Worm (Caenorhabditis elegans) whole organism, young adult: ENCODE measurements around the gene Y54G2A.15.

Experiments
- B0336.3 ChIP-seq: fragments of 200-800 bp; sonication (Bioruptor generic); IDR thresholded peaks from 2 replicates; pipeline ENCODE4 v1.3.6; 2022; ENCODE audit warnings: missing genetic modification characterization, missing compliant biosample characterization
- D2030.7 ChIP-seq: fragments of 200-800 bp; sonication (Bioruptor generic); IDR thresholded peaks from 2 replicates; pipeline ENCODE4 v1.3.6; 2022; ENCODE audit warnings: missing genetic modification reagents, missing genetic modification characterization, missing compliant biosample characterization
- F33H1.4 ChIP-seq: fragments of 200-800 bp; sonication (Bioruptor generic); IDR thresholded peaks from 2 replicates; pipeline ENCODE4 v1.3.6; 2022; ENCODE audit warnings: missing genetic modification reagents, missing genetic modification characterization, missing compliant biosample characterization
- F52B5.7 ChIP-seq: sonication (generic microtip); optimal IDR thresholded peaks from 2 replicates; lab custom pipeline; 2016; ENCODE audit warnings: mild to moderate bottlenecking, missing genetic modification characterization, missing compliant biosample characterization
- F55B11.4 ChIP-seq: sonication (generic microtip); optimal IDR thresholded peaks from 2 replicates; lab custom pipeline; 2016; ENCODE audit warnings: missing compliant biosample characterization, missing genetic modification characterization, borderline replicate concordance; ENCODE audit not compliant: insufficient read depth
- K11D2.4 ChIP-seq: fragments of 200-800 bp; sonication (Bioruptor generic); IDR thresholded peaks from 2 replicates; pipeline ENCODE4 v1.3.6; 2022; ENCODE audit warnings: missing genetic modification reagents, missing genetic modification characterization, missing compliant biosample characterization
- Y53F4B.3 ChIP-seq: fragments of 200-800 bp; sonication (Bioruptor generic); IDR thresholded peaks from 2 replicates; pipeline ENCODE4 v1.3.6; 2022; ENCODE audit warnings: missing genetic modification reagents, missing genetic modification characterization, missing compliant biosample characterization
- Y79H2A.3 ChIP-seq: fragments of 200-800 bp; sonication (Bioruptor generic); conservative IDR thresholded peaks from 2 replicates; pipeline ENCODE4 v1.3.6; 2022; ENCODE audit warnings: missing genetic modification reagents, missing genetic modification characterization, missing compliant biosample characterization
- akir-1 ChIP-seq: fragments of 200-800 bp; sonication (Bioruptor generic); optimal IDR thresholded peaks from 2 replicates; lab custom pipeline; 2018; ENCODE audit warnings: mild to moderate bottlenecking, missing genetic modification characterization, moderate library complexity, missing compliant biosample characterization
- attf-3 ChIP-seq: fragments of 200-800 bp; sonication (Bioruptor generic); conservative IDR thresholded peaks from 2 replicates; pipeline ENCODE4 v1.3.6; 2022; ENCODE audit warnings: missing genetic modification reagents, missing genetic modification characterization, missing compliant biosample characterization
- ceh-79 ChIP-seq: sonication (generic microtip); optimal IDR thresholded peaks from 2 replicates; lab custom pipeline; 2017; ENCODE audit warnings: mild to moderate bottlenecking, missing genetic modification characterization, missing compliant biosample characterization
- ceh-91 ChIP-seq: fragments of 200-800 bp; sonication (Bioruptor generic); IDR thresholded peaks from 2 replicates; pipeline ENCODE4 v1.3.6; 2022; ENCODE audit warnings: missing genetic modification reagents, missing genetic modification characterization, missing compliant biosample characterization
- die-1 ChIP-seq: sonication (generic microtip); optimal IDR thresholded peaks from 2 replicates; lab custom pipeline; 2016; ENCODE audit warnings: missing genotype, mild to moderate bottlenecking, missing genetic modification characterization, missing compliant biosample characterization
- dpff-1 ChIP-seq: sonication (generic microtip); optimal IDR thresholded peaks from 2 replicates; lab custom pipeline; 2017; ENCODE audit warnings: mild to moderate bottlenecking, missing genetic modification characterization, missing compliant biosample characterization
- him-1 ChIP-seq: sonication (generic microtip); optimal IDR thresholded peaks from 2 replicates; lab custom pipeline; 2016; ENCODE audit warnings: missing genotype, missing genetic modification reagents, missing genetic modification characterization, missing compliant biosample characterization
- hmg-20 ChIP-seq: fragments of 200-800 bp; sonication (Bioruptor generic); IDR thresholded peaks from 2 replicates; pipeline ENCODE4 v1.3.6; 2022; ENCODE audit warnings: missing genetic modification reagents, missing genetic modification characterization, missing compliant biosample characterization
- let-526 ChIP-seq: fragments of 200-800 bp; sonication (Bioruptor generic); IDR thresholded peaks from 2 replicates; pipeline ENCODE4 v1.3.6; 2022; ENCODE audit warnings: missing genetic modification reagents, missing genetic modification characterization, missing compliant biosample characterization
- let-607 ChIP-seq, 2 experiments: fragments of 200-800 bp in 1 of 2; sonication (Bioruptor generic) in 1 of 2; sonication (generic microtip) in 1 of 2; optimal IDR thresholded peaks; 2 replicates each; lab custom pipeline; 2016 to 2018; ENCODE audit warnings: mild to moderate bottlenecking in 2 of 2, missing compliant biosample characterization in 2 of 2, missing genetic modification characterization in 2 of 2, moderate library complexity in 2 of 2, missing genotype in 1 of 2
- lin-54 ChIP-seq: fragments of 200-800 bp; sonication (Bioruptor generic); optimal IDR thresholded peaks from 2 replicates; lab custom pipeline; 2018; ENCODE audit warnings: mild to moderate bottlenecking, missing genetic modification characterization, missing compliant biosample characterization
- madf-10 ChIP-seq: sonication (generic microtip); optimal IDR thresholded peaks from 2 replicates; lab custom pipeline; 2016; ENCODE audit warnings: mild to moderate bottlenecking, missing genetic modification characterization, missing compliant biosample characterization
- madf-8 ChIP-seq: fragments of 200-800 bp; sonication (Bioruptor generic); conservative IDR thresholded peaks from 2 replicates; pipeline ENCODE4 v1.3.6; 2022; ENCODE audit warnings: missing genetic modification reagents, missing genetic modification characterization, missing compliant biosample characterization
- nhr-120 ChIP-seq: fragments of 200-800 bp; sonication (Bioruptor generic); IDR thresholded peaks from 2 replicates; pipeline ENCODE4 v1.3.6; 2022; ENCODE audit warnings: missing genetic modification characterization, missing compliant biosample characterization
- nhr-80 ChIP-seq: sonication (generic microtip); optimal IDR thresholded peaks from 2 replicates; lab custom pipeline; 2016; ENCODE audit warnings: missing genetic modification characterization, missing compliant biosample characterization
- repo-1 ChIP-seq: sonication (generic microtip); optimal IDR thresholded peaks from 2 replicates; lab custom pipeline; 2017; ENCODE audit warnings: mild to moderate bottlenecking, missing genetic modification characterization, missing compliant biosample characterization
- rpc-1 ChIP-seq, 2 experiments: fragments of 150-350 bp in 1 of 2; sonication (generic microtip) in 1 of 2; optimal IDR thresholded peaks; 2 replicates each; lab custom pipeline; 2014 to 2018; ENCODE audit warnings: missing biosample characterization in 1 of 2, missing genetic modification characterization in 1 of 2, missing genetic modification reagents in 1 of 2, missing genotype in 1 of 2
- snpc-3.4 ChIP-seq: sonication (generic microtip); optimal IDR thresholded peaks from 2 replicates; lab custom pipeline; 2017; ENCODE audit warnings: missing genetic modification characterization, mild to moderate bottlenecking, missing compliant biosample characterization, antibody characterized with exemption, moderate library complexity, missing genotype, missing genetic modification reagents
- snpc-4 ChIP-seq, 5 experiments: fragments of 150-350 bp in 1 of 5; sonication (generic microtip) in 4 of 5; optimal IDR thresholded peaks; 2 replicates each; lab custom pipeline; 2014 to 2018; ENCODE audit warnings: missing genetic modification characterization in 5 of 5, missing biosample characterization in 3 of 5, antibody characterized with exemption in 2 of 5, mild to moderate bottlenecking in 2 of 5, missing compliant biosample characterization in 2 of 5, missing genotype in 2 of 5, moderate library complexity in 2 of 5, missing genetic modification reagents in 1 of 5
- sptf-2 ChIP-seq: fragments of 200-800 bp; sonication (Bioruptor generic); optimal IDR thresholded peaks from 2 replicates; lab custom pipeline; 2018; ENCODE audit warnings: mild to moderate bottlenecking, missing genetic modification characterization, missing compliant biosample characterization
- tbp1 ChIP-seq: fragments of 200-800 bp; sonication (Bioruptor generic); optimal IDR thresholded peaks from 2 replicates; lab custom pipeline; 2018; ENCODE audit warnings: mild to moderate bottlenecking, missing genetic modification characterization, missing compliant biosample characterization
- ztf-25 ChIP-seq: fragments of 200-800 bp; sonication (Bioruptor generic); IDR thresholded peaks from 2 replicates; pipeline ENCODE4 v1.3.6; 2022; ENCODE audit warnings: missing genetic modification reagents, missing genetic modification characterization, missing compliant biosample characterization
- ztf-3 ChIP-seq: fragments of 200-800 bp; sonication (Bioruptor generic); optimal IDR thresholded peaks from 2 replicates; lab custom pipeline; 2018; ENCODE audit warnings: mild to moderate bottlenecking, missing genetic modification characterization, missing compliant biosample characterization
- ztf-6 ChIP-seq: fragments of 200-800 bp; sonication (Bioruptor generic); IDR thresholded peaks from 2 replicates; pipeline ENCODE4 v1.3.6; 2022; ENCODE audit warnings: missing genetic modification reagents, missing genetic modification characterization, missing compliant biosample characterization

Gene Y54G2A.15

DNA sequence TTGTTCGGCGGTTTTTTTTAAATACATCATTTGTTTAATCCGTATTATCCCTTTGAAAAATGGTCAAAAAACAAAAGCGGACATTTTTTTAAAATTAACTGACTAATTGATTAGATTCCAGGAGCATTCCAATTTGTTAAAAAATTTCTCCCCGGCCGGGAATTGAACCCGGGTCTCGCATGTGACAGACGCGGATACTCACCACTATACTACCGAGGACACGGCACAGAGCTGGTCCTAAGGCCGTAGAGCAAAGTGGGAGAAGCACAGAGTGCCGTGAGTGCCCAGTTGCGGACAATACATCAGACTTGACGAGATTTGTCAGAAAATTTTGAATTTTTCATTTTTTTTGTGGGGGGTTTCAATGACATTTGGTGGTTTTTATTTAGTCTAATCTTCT lies 42.8 kb downstream of the Y54G2A.15 start (continued):
- peak in 1 of 2 experiments; percentile 29 for TF ChIP-seq let-607 (tag; optimal IDR thresholded peaks at IDR 0.05; lab: Kevin White, UChicago)
- TF ChIP-seq tbp1 (GFP tag; lab: Kevin White, UChicago) = peak; percentile 94
- TF ChIP-seq K11D2.4 (GFP tag; lab: Robert Waterston, UW) = 0 out of 2 replicates have a peak, but pooled peaks have one; percentile 28
- TF ChIP-seq him-1 (tag; lab: Kevin White, UChicago) = peak; percentile 46
- peak; percentile 17 for TF ChIP-seq F52B5.7
- TF ChIP-seq akir-1 (GFP tag; lab: Kevin White, UChicago) = no peak
- no peak for TF ChIP-seq madf-10
- peak; percentile 77 for TF ChIP-seq D2030.7 (GFP tag; lab: Robert Waterston, UW)
- no peak for TF ChIP-seq ceh-79 (tag; lab: Kevin White, UChicago)
- TF ChIP-seq snpc-3.4 = peak; percentile 80

DNA sequence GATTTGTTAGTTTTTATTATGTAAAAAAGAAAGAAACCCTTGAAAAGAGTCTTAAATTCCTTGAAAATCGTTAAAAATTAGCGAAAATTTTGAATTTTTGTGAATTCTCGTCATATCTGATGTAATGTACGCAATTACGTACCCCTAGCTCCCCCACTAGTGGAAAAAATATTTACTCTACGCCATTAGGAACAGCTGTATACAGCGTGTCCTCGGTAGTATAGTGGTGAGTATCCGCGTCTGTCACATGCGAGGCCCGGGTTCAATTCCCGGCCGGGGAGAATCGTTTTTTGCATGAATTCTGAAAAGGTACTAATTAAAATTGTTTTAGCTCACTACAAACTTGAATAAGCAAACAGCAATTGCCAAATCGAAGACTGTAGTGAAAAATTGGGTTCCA lies 43.9 kb downstream of the Y54G2A.15 start:
- TF ChIP-seq nhr-120 (no peak), rpc-1 (optimal IDR thresholded peaks at IDR 0.05; lab: Kevin White, UChicago) (peak; percentile 22), rpc-1 (tag; optimal IDR thresholded peaks at IDR 0.05; lab: Kevin White, UChicago) (peak; percentile 60), B0336.3 (GFP tag; lab: Robert Waterston, UW) (no peak), die-1 (tag; lab: Kevin White, UChicago) (no peak), ztf-25 (GFP tag; lab: Robert Waterston, UW) (0 out of 2 replicates have a peak, but pooled peaks have one; percentile 19), repo-1 (tag; lab: Kevin White, UChicago) (no peak), tbp1 (GFP tag; lab: Kevin White, UChicago) (peak; percentile 79)

DNA sequence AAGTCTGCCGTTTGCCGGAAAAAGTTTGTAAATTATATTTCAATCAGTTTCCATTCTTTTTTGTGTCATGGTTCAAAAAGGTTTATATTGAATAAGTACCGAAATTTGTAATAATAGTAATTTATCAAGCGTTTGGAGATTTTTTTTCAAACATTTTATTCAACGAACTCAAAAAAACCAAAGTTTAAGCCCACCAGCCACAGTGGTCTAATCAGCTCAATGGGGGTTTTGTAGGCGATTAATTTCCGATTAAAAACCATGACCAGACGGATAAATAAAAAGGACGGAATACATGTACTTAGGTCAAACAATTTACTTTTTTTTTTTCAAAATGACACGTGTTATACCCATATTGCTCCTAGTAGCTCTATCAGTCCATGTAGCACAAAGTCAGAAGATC lies 44.4 kb downstream of the Y54G2A.15 start, which contains the start of gene Y54G2A.10:
Gene Y54G2A.10 (plus strand): TSS at position 301 of the 400 bp plus-strand sequence.
- TF ChIP-seq Y79H2A.3 (GFP tag; lab: Robert Waterston, UW) (no peak), F55B11.4 (tag; lab: Kevin White, UChicago) (no peak), sptf-2 (GFP tag; lab: Kevin White, UChicago) (no peak), dpff-1 (tag; lab: Kevin White, UChicago) (no peak), let-526 (GFP tag; lab: Robert Waterston, UW) (no peak), hmg-20 (GFP tag; lab: Robert Waterston, UW) (no peak), snpc-4 (GFP tag; optimal IDR thresholded peaks at IDR 0.05; lab: Kevin White, UChicago) (no peak), snpc-4 (tag; optimal IDR thresholded peaks at IDR 0.05; lab: Kevin White, UChicago) (no peak), madf-8 (GFP tag; lab: Robert Waterston, UW) (no peak), ztf-3 (no peak), ztf-6 (GFP tag; lab: Robert Waterston, UW) (no peak), attf-3 (GFP tag; lab: Robert Waterston, UW) (no peak), ceh-91 (GFP tag; lab: Robert Waterston, UW) (no peak), madf-10 (no peak), lin-54 (GFP tag; lab: Kevin White, UChicago) (no peak), F33H1.4 (GFP tag; lab: Robert Waterston, UW) (no peak)

DNA sequence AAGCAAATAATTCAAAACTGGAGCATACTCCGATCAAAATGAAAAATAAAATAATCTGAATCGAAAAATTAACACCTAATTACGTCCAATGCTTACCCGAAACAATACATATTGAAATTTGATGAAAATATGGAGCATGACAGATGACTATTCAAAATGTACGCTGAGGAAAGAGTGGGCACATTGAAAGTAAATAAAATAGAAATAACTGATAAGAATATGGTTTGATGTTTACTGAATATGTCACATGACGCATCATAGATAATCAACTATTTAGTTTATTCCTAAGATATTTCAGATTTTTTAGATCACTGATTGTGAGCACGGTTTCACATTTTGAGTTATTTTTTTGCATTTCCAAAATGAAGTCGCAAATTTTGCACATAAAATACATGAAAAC lies 45.4 kb downstream of the Y54G2A.15 start, which contains the start of gene Y54G2A.52:
Gene Y54G2A.52 (minus strand): TSS at position 348 of the 400 bp plus-strand sequence.
- TF ChIP-seq Y53F4B.3 (no peak), nhr-80 (tag; lab: Kevin White, UChicago) (peak; percentile 63)
